Fruit fly (Drosophila melanogaster) whole organism, wandering third instar larva: ENCODE measurements around the gene vers.

Experiments used
- Abd-B ChIP-seq: fragments of >200 bp; optimal IDR thresholded peaks from 2 replicates; lab custom pipeline; 2017; ENCODE audit warnings: missing biosample characterization, missing genetic modification characterization
- CG32264 ChIP-seq: fragments of 200-800 bp; sonication (Bioruptor generic); optimal IDR thresholded peaks from 2 replicates; lab custom pipeline; 2016; ENCODE audit warnings: missing biosample characterization, missing genetic modification characterization
- CG9705 ChIP-seq: fragments of 200-800 bp; sonication (Bioruptor generic); optimal IDR thresholded peaks from 2 replicates; lab custom pipeline; 2018; ENCODE audit warnings: missing biosample characterization, mild to moderate bottlenecking, missing genetic modification characterization
- CrebA ChIP-seq: fragments of 200-800 bp; sonication (Bioruptor generic); optimal IDR thresholded peaks from 2 replicates; lab custom pipeline; 2016; ENCODE audit warnings: missing biosample characterization, mild to moderate bottlenecking, missing genetic modification characterization, borderline replicate concordance
- Dfd ChIP-seq: fragments of >200 bp; optimal IDR thresholded peaks from 2 replicates; lab custom pipeline; 2017; ENCODE audit warnings: missing biosample characterization, missing genetic modification characterization
- Dif ChIP-seq: fragments of 200-275, 200-300 bp; sonication (Bioruptor generic); optimal IDR thresholded peaks from 2 replicates; lab custom pipeline; 2018; ENCODE audit warnings: missing biosample characterization, missing genetic modification characterization; ENCODE audit not compliant: partially characterized antibody
- GATAd ChIP-seq: sonication (Bioruptor generic); optimal IDR thresholded peaks from 2 replicates; lab custom pipeline; 2016; ENCODE audit warnings: missing biosample characterization, missing genetic modification characterization
- HLH106 ChIP-seq: fragments of 200-800 bp; optimal IDR thresholded peaks from 3 replicates; lab custom pipeline; 2019; ENCODE audit warnings: missing biosample characterization, mild to moderate bottlenecking, missing genetic modification characterization, moderate library complexity
- Hnf4 ChIP-seq: fragments of 200-800 bp; sonication (Bioruptor generic); optimal IDR thresholded peaks from 2 replicates; lab custom pipeline; 2016; ENCODE audit warnings: missing biosample characterization, mild to moderate bottlenecking, missing genetic modification characterization
- Hr78 ChIP-seq: fragments of >200 bp; optimal IDR thresholded peaks from 2 replicates; lab custom pipeline; 2017; ENCODE audit warnings: missing biosample characterization, missing genetic modification characterization
- Hr83 ChIP-seq: fragments of 200-300 bp; sonication (Bioruptor generic); optimal IDR thresholded peaks from 2 replicates; lab custom pipeline; 2016; ENCODE audit warnings: missing biosample characterization, mild to moderate bottlenecking, missing genetic modification characterization, moderate library complexity; ENCODE audit not compliant: poor library complexity, severe bottlenecking
- Jra ChIP-seq: sonication (Bioruptor generic); optimal IDR thresholded peaks from 2 replicates; lab custom pipeline; 2016; ENCODE audit warnings: missing biosample characterization, missing genetic modification characterization
- Mio ChIP-seq: sonication (Bioruptor generic); optimal IDR thresholded peaks from 2 replicates; lab custom pipeline; 2016; ENCODE audit warnings: missing biosample characterization, missing genetic modification characterization
- Myc ChIP-seq: fragments of >200 bp; optimal IDR thresholded peaks from 2 replicates; lab custom pipeline; 2017
- N ChIP-seq: fragments of >200 bp; optimal IDR thresholded peaks from 2 replicates; lab custom pipeline; 2018; ENCODE audit warnings: missing biosample characterization, missing external identifiers, missing genetic modification characterization
- OdsH ChIP-seq: fragments of 200-800 bp; sonication (Bioruptor generic); optimal IDR thresholded peaks from 2 replicates; lab custom pipeline; 2016; ENCODE audit warnings: missing biosample characterization, mild to moderate bottlenecking, missing genetic modification characterization
- Rel ChIP-seq, 2 experiments: fragments of 200-800 bp; sonication (Bioruptor generic) in 1 of 2; optimal IDR thresholded peaks; 2 replicates in 1 of 2; 3 replicates in 1 of 2; lab custom pipeline; 2016 to 2019; ENCODE audit warnings: mild to moderate bottlenecking in 2 of 2, missing biosample characterization in 2 of 2, missing genetic modification characterization in 2 of 2, moderate library complexity in 1 of 2
- Sp1 ChIP-seq: fragments of 200-800 bp; sonication (Bioruptor generic); optimal IDR thresholded peaks from 3 replicates; lab custom pipeline; 2019; ENCODE audit warnings: missing biosample characterization, mild to moderate bottlenecking, missing genetic modification characterization, moderate library complexity
- Vsx2 ChIP-seq: fragments of 200-300, 225-300 bp; sonication (Bioruptor generic); optimal IDR thresholded peaks from 2 replicates; lab custom pipeline; 2018; ENCODE audit warnings: missing biosample characterization, missing genetic modification characterization; ENCODE audit not compliant: partially characterized antibody
- br ChIP-seq: fragments of 200-800 bp; sonication (Bioruptor generic); optimal IDR thresholded peaks from 2 replicates; lab custom pipeline; 2016; ENCODE audit warnings: missing biosample characterization, missing genetic modification characterization
- brk ChIP-seq: fragments of 200-800 bp; sonication (Bioruptor generic); optimal IDR thresholded peaks from 2 replicates; lab custom pipeline; 2016; ENCODE audit warnings: missing biosample characterization, mild to moderate bottlenecking, missing genetic modification characterization
- dl ChIP-seq, 2 experiments: fragments of 175-275, 200-275 bp in 1 of 2; fragments of 200-275 bp in 1 of 2; sonication (Bioruptor generic); optimal IDR thresholded peaks; lab custom pipeline; 2018; ENCODE audit warnings: mild to moderate bottlenecking in 2 of 2, missing biosample characterization in 2 of 2, missing genetic modification characterization in 2 of 2, moderate library complexity in 2 of 2; ENCODE audit not compliant: partially characterized antibody in 2 of 2, insufficient read depth in 1 of 2
- dmrt93B ChIP-seq: fragments of 200-800 bp; sonication (Bioruptor generic); optimal IDR thresholded peaks from 2 replicates; lab custom pipeline; 2018; ENCODE audit warnings: missing biosample characterization, mild to moderate bottlenecking, missing genetic modification characterization
- dsf ChIP-seq: sonication (Bioruptor generic); optimal IDR thresholded peaks from 2 replicates; lab custom pipeline; 2016; ENCODE audit warnings: missing biosample characterization, missing genetic modification characterization, borderline replicate concordance
- ey ChIP-seq: fragments of 200-800 bp; sonication (Bioruptor generic); optimal IDR thresholded peaks from 2 replicates; lab custom pipeline; 2016; ENCODE audit warnings: missing biosample characterization, missing genetic modification characterization
- foxo ChIP-seq, 2 experiments: fragments of 200-800 bp; sonication (Bioruptor generic); optimal IDR thresholded peaks; 2 replicates in 1 of 2; 3 replicates in 1 of 2; lab custom pipeline; 2016 to 2017; ENCODE audit warnings: missing biosample characterization in 2 of 2, missing genetic modification characterization in 2 of 2
- fru ChIP-seq: fragments of 200-800 bp; sonication (Bioruptor generic); optimal IDR thresholded peaks from 3 replicates; lab custom pipeline; 2016; ENCODE audit warnings: missing biosample characterization, mild to moderate bottlenecking, missing genetic modification characterization
- h ChIP-seq: fragments of 200-800 bp; sonication (Bioruptor generic); optimal IDR thresholded peaks from 3 replicates; lab custom pipeline; 2016; ENCODE audit warnings: missing biosample characterization, mild to moderate bottlenecking, missing genetic modification characterization
- jim ChIP-seq: fragments of 175-275, 200-325 bp; sonication (Bioruptor generic); optimal IDR thresholded peaks from 2 replicates; lab custom pipeline; 2016; ENCODE audit warnings: missing biosample characterization, mild to moderate bottlenecking, missing genetic modification characterization
- lola ChIP-seq: fragments of >200 bp; optimal IDR thresholded peaks from 2 replicates; lab custom pipeline; 2017; ENCODE audit warnings: missing biosample characterization, missing genetic modification characterization
- pan ChIP-seq: fragments of >200 bp; optimal IDR thresholded peaks from 2 replicates; lab custom pipeline; 2017
- psq ChIP-seq: fragments of 200-800 bp; sonication (Bioruptor generic); optimal IDR thresholded peaks from 3 replicates; lab custom pipeline; 2017; ENCODE audit warnings: missing biosample characterization, mild to moderate bottlenecking, missing genetic modification characterization, moderate library complexity
- rgr ChIP-seq: fragments of 200-800 bp; sonication (Bioruptor generic); optimal IDR thresholded peaks from 3 replicates; lab custom pipeline; 2016; ENCODE audit warnings: missing biosample characterization, mild to moderate bottlenecking, missing genetic modification characterization
- sage ChIP-seq: fragments of 200-800 bp; sonication (Bioruptor generic); optimal IDR thresholded peaks from 2 replicates; lab custom pipeline; 2016; ENCODE audit warnings: missing biosample characterization, mild to moderate bottlenecking, missing genetic modification characterization
- sv ChIP-seq: fragments of 200-800 bp; sonication (Bioruptor generic); optimal IDR thresholded peaks from 3 replicates; lab custom pipeline; 2016; ENCODE audit warnings: missing biosample characterization, missing genetic modification characterization
- tai ChIP-seq: sonication (Bioruptor generic); optimal IDR thresholded peaks from 2 replicates; lab custom pipeline; 2016; ENCODE audit warnings: missing biosample characterization, missing genetic modification characterization
- usp ChIP-seq: fragments of >200 bp; optimal IDR thresholded peaks from 2 replicates; lab custom pipeline; 2017; ENCODE audit warnings: missing biosample characterization, missing genetic modification characterization
- woc ChIP-seq: sonication (Bioruptor generic); optimal IDR thresholded peaks from 2 replicates; lab custom pipeline; 2016; ENCODE audit warnings: missing biosample characterization, mild to moderate bottlenecking, missing genetic modification characterization

Gene vers

DNA sequence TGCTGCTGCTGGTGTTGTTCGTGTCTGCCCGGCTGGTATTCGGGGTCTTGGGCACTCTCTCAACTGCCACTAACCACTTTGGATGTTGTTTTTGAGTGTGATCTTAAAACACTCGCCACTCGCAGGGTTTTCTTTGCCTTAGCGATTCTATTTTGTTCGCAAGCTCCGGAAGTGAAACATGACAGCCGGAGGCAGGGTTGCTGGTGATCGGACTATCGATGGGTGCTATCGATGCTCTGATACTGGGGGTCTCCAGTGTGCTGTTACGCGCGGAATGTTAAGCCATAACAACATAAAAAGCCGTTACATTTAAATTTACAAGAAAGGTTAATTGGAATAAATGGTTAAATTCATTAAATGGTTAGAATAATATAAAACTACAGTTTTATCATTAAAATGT lies 9.1 kb downstream of the vers start, which contains the start of gene yps:
TSS of gene yps (minus strand) at position 176 of the 400 bp plus-strand sequence.
- TF ChIP-seq tai (no peak), Rel (GFP tag; optimal IDR thresholded peaks at IDR 0.05; lab: Kevin White, UChicago) (no peak), Rel (tag; optimal IDR thresholded peaks at IDR 0.05; lab: Kevin White, UChicago) (peak; percentile 77), br (peak; percentile 93), CG9705 (GFP tag; lab: Kevin White, UChicago) (peak; percentile 95), HLH106 (peak; percentile 86), usp (GFP tag; lab: Kevin White, UChicago) (no peak), Dif (GFP tag; lab: Kevin White, UChicago) (no peak), psq (GFP tag; lab: Kevin White, UChicago) (peak; percentile 72), foxo (GFP tag; optimal IDR thresholded peaks at IDR 0.05; lab: Kevin White, UChicago) (peak; percentile 25 to 86), dl (GFP tag; optimal IDR thresholded peaks at IDR 0.05; lab: Kevin White, UChicago; ENCODE audit: insufficient read depth in 1 of 2, partially characterized antibody in 2 of 2) (no peak), Jra (GFP tag; lab: Kevin White, UChicago) (peak; percentile 68), dmrt93B (peak; percentile 93), Myc (peak; percentile 18), jim (GFP tag; lab: Kevin White, UChicago) (no peak), lola (GFP tag; lab: Kevin White, UChicago) (no peak), sv (GFP tag; lab: Kevin White, UChicago) (peak; percentile 79), GATAd (GFP tag; lab: Kevin White, UChicago) (no peak), OdsH (GFP tag; lab: Kevin White, UChicago) (peak; percentile 90), dsf (peak; percentile 6), Dfd (GFP tag; lab: Kevin White, UChicago) (no peak), rgr (GFP tag; lab: Kevin White, UChicago) (peak; percentile 97), Sp1 (GFP tag; lab: Kevin White, UChicago) (peak; percentile 92), Hnf4 (peak; percentile 85), Hr83 (GFP tag; lab: Kevin White, UChicago) (peak; percentile 99), Vsx2 (GFP tag; lab: Kevin White, UChicago) (no peak), sage (GFP tag; lab: Kevin White, UChicago) (peak; percentile 84), Hr78 (GFP tag; lab: Kevin White, UChicago) (no peak), fru (GFP tag; lab: Kevin White, UChicago) (peak; percentile 86), brk (peak; percentile 84), h (GFP tag; lab: Kevin White, UChicago) (peak; percentile 92), woc (GFP tag; lab: Kevin White, UChicago) (peak; percentile 32), N (GFP tag; lab: Kevin White, UChicago) (no peak), pan (lab: Kevin White, UChicago) (no peak), CG32264 (GFP tag; lab: Kevin White, UChicago) (peak; percentile 89), CrebA (GFP tag; lab: Kevin White, UChicago) (no peak), Abd-B (GFP tag; lab: Kevin White, UChicago) (no peak), ey (GFP tag; lab: Kevin White, UChicago) (peak; percentile 67), Mio (peak; percentile 80)
- TF ChIP-seq, all 38 proteins: peak for 24

DNA sequence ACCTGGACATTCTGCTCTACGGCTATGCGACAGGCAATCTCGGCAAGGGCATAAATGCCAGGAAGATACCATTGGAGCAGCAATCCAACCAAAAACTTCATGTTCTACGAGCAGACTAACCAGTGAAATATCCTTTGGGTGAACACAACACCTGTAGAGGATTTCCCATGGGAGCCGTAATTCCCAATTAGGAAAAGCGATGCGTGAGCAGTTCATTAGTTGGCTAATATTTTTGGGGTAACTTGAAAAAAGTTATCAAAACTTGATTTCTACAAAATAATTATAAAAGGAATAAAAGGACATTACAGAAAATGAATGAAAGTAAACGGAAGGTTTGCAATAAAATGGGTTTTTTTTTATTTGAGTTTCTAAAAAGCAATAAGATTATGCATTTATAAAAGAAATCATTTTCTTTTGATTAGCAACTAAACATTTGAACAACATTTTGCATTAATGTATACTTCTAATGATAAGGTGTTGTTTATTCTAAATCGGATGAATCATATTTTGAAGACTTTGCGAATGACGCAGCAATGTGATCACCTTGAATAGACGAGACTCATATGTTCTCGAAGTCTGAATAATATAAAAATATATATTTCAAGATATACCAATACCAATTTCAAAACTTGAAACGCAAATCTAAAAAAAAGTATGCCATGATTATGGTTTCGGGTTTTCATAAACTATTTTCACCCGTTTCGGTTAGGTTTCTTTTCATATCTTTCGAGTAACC lies 11.6 kb downstream of the vers start, which contains the start of the genes Ir68b and CG34241:
TSS of gene Ir68b (minus strand) at position 101 of the 736 bp plus-strand sequence.
TSS of gene CG34241 (plus strand) at position 686 of the 736 bp plus-strand sequence.
- TF ChIP-seq psq (GFP tag; lab: Kevin White, UChicago) (no peak), HLH106 (no peak), CG32264 (GFP tag; lab: Kevin White, UChicago) (no peak), dsf (no peak), tai (no peak), Hnf4 (no peak), pan (lab: Kevin White, UChicago) (no peak), CrebA (GFP tag; lab: Kevin White, UChicago) (no peak), Myc (no peak), Dif (GFP tag; lab: Kevin White, UChicago) (no peak), br (no peak), rgr (GFP tag; lab: Kevin White, UChicago) (no peak), Dfd (GFP tag; lab: Kevin White, UChicago) (no peak), Sp1 (GFP tag; lab: Kevin White, UChicago) (no peak), Jra (GFP tag; lab: Kevin White, UChicago) (no peak), GATAd (GFP tag; lab: Kevin White, UChicago) (no peak), lola (GFP tag; lab: Kevin White, UChicago) (no peak), ey (GFP tag; lab: Kevin White, UChicago) (no peak), Vsx2 (GFP tag; lab: Kevin White, UChicago) (no peak)
